Worm (Caenorhabditis elegans) whole organism, midembryonic: ENCODE measurements around the gene F29B9.12.

Experiments
- T22C8.4 ChIP-seq: fragments of 200-800 bp; sonication (Bioruptor generic); IDR thresholded peaks from 2 replicates; pipeline ENCODE4 v1.3.6; 2022; ENCODE audit warnings: missing genetic modification characterization, missing compliant biosample characterization
- cog-1 ChIP-seq: sonication (generic microtip); optimal IDR thresholded peaks from 2 replicates; lab custom pipeline; 2016; ENCODE audit warnings: missing genetic modification characterization, missing compliant biosample characterization
- flt-1 ChIP-seq: fragments of 200-800 bp; sonication (Bioruptor generic); IDR thresholded peaks from 2 replicates; pipeline ENCODE4 v1.3.6; 2022; ENCODE audit warnings: missing genetic modification characterization, missing compliant biosample characterization
- klf-2 ChIP-seq: fragments of 200-800 bp; sonication (Bioruptor generic); conservative IDR thresholded peaks from 2 replicates; pipeline ENCODE4 v1.3.6; 2022; ENCODE audit warnings: missing genetic modification reagents, missing genetic modification characterization, missing compliant biosample characterization
- tab-1 ChIP-seq: fragments of 200-800 bp; sonication (Bioruptor generic); IDR thresholded peaks from 2 replicates; pipeline ENCODE4 v1.3.6; 2022; ENCODE audit warnings: missing genetic modification characterization, missing compliant biosample characterization
- ztf-23 ChIP-seq: fragments of 200-800 bp; sonication (Bioruptor generic); IDR thresholded peaks from 2 replicates; pipeline ENCODE4 v1.3.6; 2022; ENCODE audit warnings: missing genetic modification reagents, missing genetic modification characterization, missing compliant biosample characterization

ce11 chrIV:4667835-4668234 is 1.5 kb upstream of the F29B9.12 start:
- no peak for TF ChIP-seq cog-1 (tag; lab: Kevin White, UChicago)
- TF ChIP-seq T22C8.4 (GFP tag; lab: Robert Waterston, UW), result no peak
- TF ChIP-seq ztf-23 (GFP tag; lab: Robert Waterston, UW), result no peak
- TF ChIP-seq tab-1 (GFP tag; lab: Robert Waterston, UW), result no peak
- no peak for TF ChIP-seq flt-1 (GFP tag; lab: Robert Waterston, UW)
- no peak for TF ChIP-seq klf-2 (GFP tag; lab: Robert Waterston, UW)
